Fruit fly (Drosophila melanogaster) whole organism: ENCODE measurements around the gene CG15888.

ENCODE experiments used
- CG8478 ChIP-seq: fragments of >200 bp; optimal IDR thresholded peaks from 2 replicates; lab custom pipeline; 2018; ENCODE audit warnings: inconsistent platforms
- EcR ChIP-seq, 2 experiments: fragments of >200 bp; optimal IDR thresholded peaks; 2 replicates each; lab custom pipeline; 2017; ENCODE audit warnings: missing biosample characterization in 2 of 2, missing genetic modification characterization in 2 of 2, missing genetic modification reagents in 2 of 2
- psq ChIP-seq: fragments of >200 bp; optimal IDR thresholded peaks from 2 replicates; lab custom pipeline; 2017
- usp ChIP-seq: fragments of >200 bp; optimal IDR thresholded peaks from 2 replicates; lab custom pipeline; 2017; ENCODE audit warnings: missing biosample characterization, missing genetic modification characterization, mixed read lengths

dm6 chr3R:13306595-13306994 lies 20.3 kb upstream of the CG15888 start:
- no peak for TF ChIP-seq EcR (GFP tag; optimal IDR thresholded peaks at IDR 0.05; lab: Kevin White, UChicago)
- TF ChIP-seq CG8478 (lab: Kevin White, UChicago), result no peak
- no peak for TF ChIP-seq usp (GFP tag; lab: Kevin White, UChicago)
- TF ChIP-seq psq, result no peak
